Worm (Caenorhabditis elegans) whole organism, L4/young adult: Measurements from ENCODE around the gene D2096.10.

ENCODE experiments used
- W03F9.2 ChIP-seq: fragments of 150-350 bp; optimal IDR thresholded peaks from 2 replicates; lab custom pipeline; 2014; ENCODE audit warnings: missing biosample characterization, missing genetic modification characterization
- dao-5 ChIP-seq: sonication (generic microtip); optimal IDR thresholded peaks from 2 replicates; lab custom pipeline; 2016; ENCODE audit warnings: missing genotype, missing genetic modification characterization, moderate library complexity, missing compliant biosample characterization
- him-1 ChIP-seq: sonication (generic microtip); optimal IDR thresholded peaks from 2 replicates; lab custom pipeline; 2016; ENCODE audit warnings: missing genotype, missing genetic modification reagents, missing genetic modification characterization, missing compliant biosample characterization

Gene D2096.10

ce11 chrIV:8379683-8380082, 9.4 kb downstream of the D2096.10 start, which contains the start of gene praf-3:
Gene praf-3 (plus strand): TSS chrIV:8379983.
- no peak for TF ChIP-seq him-1

ce11 chrIV:8379278-8379677, 9.8 kb downstream of the D2096.10 start, which contains the start of gene nap-1:
Gene nap-1 (minus strand): TSS chrIV:8379319.
- TF ChIP-seq W03F9.2 (tag; lab: Kevin White, UChicago) (peak; percentile 89), dao-5 (tag; lab: Kevin White, UChicago) (no peak), him-1 (no peak)

- TF ChIP-seq W03F9.2 (tag; lab: Kevin White, UChicago) (no peak), dao-5 (tag; lab: Kevin White, UChicago) (no peak), him-1 (no peak)
Measured at ce11 chrIV:8378280-8378679, 10.8 kb downstream of the D2096.10 start.

ce11 chrIV:8377501-8377900, 11.5 kb downstream of the D2096.10 start, which contains the start of gene D2096.7:
Gene D2096.7 (minus strand): TSS chrIV:8377630.
- TF ChIP-seq dao-5 (tag; lab: Kevin White, UChicago) (peak; percentile 26), W03F9.2 (tag; lab: Kevin White, UChicago) (no peak), him-1 (no peak)

ce11 chrIV:8376923-8377322, 12.1 kb downstream of the D2096.10 start:
- TF ChIP-seq W03F9.2 (tag; lab: Kevin White, UChicago), result no peak
- no peak for TF ChIP-seq him-1
- TF ChIP-seq dao-5 (tag; lab: Kevin White, UChicago), result no peak

- peak; percentile 70 for TF ChIP-seq W03F9.2 (tag; lab: Kevin White, UChicago)
- peak; percentile 48 for TF ChIP-seq him-1
- TF ChIP-seq dao-5 (tag; lab: Kevin White, UChicago), result no peak
Measured at ce11 chrIV:8375381-8375780, 13.7 kb downstream of the D2096.10 start.

- no peak for TF ChIP-seq dao-5 (tag; lab: Kevin White, UChicago)
- no peak for TF ChIP-seq him-1
- no peak for TF ChIP-seq W03F9.2 (tag; lab: Kevin White, UChicago)
Measured at ce11 chrIV:8369135-8369534, 19.9 kb downstream of the D2096.10 start, which contains the start of gene D2096.6. Gene D2096.6 (minus strand): TSS chrIV:8369235.

- TF ChIP-seq dao-5 (tag; lab: Kevin White, UChicago) (no peak), W03F9.2 (tag; lab: Kevin White, UChicago) (no peak), him-1 (no peak)
Measured at ce11 chrIV:8367887-8368286, 21.2 kb downstream of the D2096.10 start.

ce11 chrIV:8366295-8366694, 22.7 kb downstream of the D2096.10 start, which contains the start of gene aagr-1:
Gene aagr-1 (plus strand): TSS chrIV:8366521.
- no peak for TF ChIP-seq W03F9.2 (tag; lab: Kevin White, UChicago)
- TF ChIP-seq him-1, result no peak
- TF ChIP-seq dao-5 (tag; lab: Kevin White, UChicago), result no peak

ce11 chrIV:8363163-8363562, 25.9 kb downstream of the D2096.10 start, which contains the start of gene D2096.12:
Gene D2096.12 (plus strand): TSS chrIV:8363463.
- TF ChIP-seq him-1 (no peak), dao-5 (tag; lab: Kevin White, UChicago) (no peak), W03F9.2 (tag; lab: Kevin White, UChicago) (no peak)

ce11 chrIV:8360817-8361216, 28.2 kb downstream of the D2096.10 start, which contains the start of gene sqv-1:
Gene sqv-1 (plus strand): TSS chrIV:8361117.
- TF ChIP-seq dao-5 (tag; lab: Kevin White, UChicago), result no peak
- TF ChIP-seq him-1, result no peak

ce11 chrIV:8359716-8360407, 29.2 kb downstream of the D2096.10 start, which contains the start of gene D2096.5:
Gene D2096.5 (minus strand): TSS chrIV:8359766.
- TF ChIP-seq him-1, result no peak
- no peak for TF ChIP-seq W03F9.2 (tag; lab: Kevin White, UChicago)
- no peak for TF ChIP-seq dao-5 (tag; lab: Kevin White, UChicago)

ce11 chrIV:8358492-8358891, 30.5 kb downstream of the D2096.10 start, which contains the start of gene D2096.13:
Gene D2096.13 (minus strand): TSS chrIV:8358592.
- TF ChIP-seq W03F9.2 (tag; lab: Kevin White, UChicago) (no peak), him-1 (no peak), dao-5 (tag; lab: Kevin White, UChicago) (no peak)

ce11 chrIV:8357299-8357698, 31.7 kb downstream of the D2096.10 start:
- no peak for TF ChIP-seq dao-5 (tag; lab: Kevin White, UChicago)
- TF ChIP-seq him-1, result no peak
- TF ChIP-seq W03F9.2 (tag; lab: Kevin White, UChicago), result no peak
